Comparison of ENCODE assay signal across 1 fruit fly cellular context in genomic region chr3L:3045256-3045743, dm6.
TF ChIP-seq lines count a peak whose summit lies in the region.

No protein-coding gene starts in this region.

TF ChIP-seq in whole organism, embryonic, 481 proteins besides CTCF, POLR2A, EP300 and RAD21 (continued from another document):
- TF ChIP-seq CG14710 (tag; optimal IDR thresholded peaks at IDR 0.05; lab: Kevin White, UChicago) (peak; percentile 25), dimm (GFP tag; IDR thresholded peaks at IDR 0.05; lab: Robert Waterston, UW) (no peak), ind (GFP tag; optimal IDR thresholded peaks at IDR 0.05; lab: Kevin White, UChicago) (peak; percentile 50), Dref (GFP tag; IDR thresholded peaks at IDR 0.05; lab: Robert Waterston, UW) (no peak), HmgD (GFP tag; optimal IDR thresholded peaks at IDR 0.05; lab: Kevin White, UChicago) (no peak), kay (GFP tag; optimal IDR thresholded peaks at IDR 0.05; lab: Kevin White, UChicago) (no peak), CG15269 (tag; optimal IDR thresholded peaks at IDR 0.05; lab: Kevin White, UChicago) (peak; percentile 57), CG10979 (tag; optimal IDR thresholded peaks at IDR 0.05; lab: Kevin White, UChicago) (peak; percentile 42), CG4424 (GFP tag; optimal IDR thresholded peaks at IDR 0.05; lab: Kevin White, UChicago) (peak; percentile 13), bowl (GFP tag; IDR thresholded peaks at IDR 0.05; lab: Robert Waterston, UW) (no peak), CG11093 (GFP tag; IDR thresholded peaks at IDR 0.05; lab: Robert Waterston, UW) (no peak), cwo (GFP tag; optimal IDR thresholded peaks at IDR 0.05; lab: Kevin White, UChicago) (peak; percentile 20), Bteb2 (GFP tag; optimal IDR thresholded peaks at IDR 0.05; lab: Kevin White, UChicago) (no peak), pfk (GFP tag; optimal IDR thresholded peaks at IDR 0.05; lab: Kevin White, UChicago) (no peak), Ada2b (GFP tag; IDR thresholded peaks at IDR 0.05; lab: Robert Waterston, UW) (no peak), CG8388 (GFP tag; optimal IDR thresholded peaks at IDR 0.05; lab: Kevin White, UChicago) (peak; percentile 28), H15 (GFP tag; IDR thresholded peaks at IDR 0.05; lab: Robert Waterston, UW) (no peak), HHEX (GFP tag; optimal IDR thresholded peaks at IDR 0.05; lab: Kevin White, UChicago) (peak; percentile 10), NC2α (GFP tag; optimal IDR thresholded peaks at IDR 0.05; lab: Kevin White, UChicago) (no peak), twi (tag; optimal IDR thresholded peaks at IDR 0.05; lab: Kevin White, UChicago) (no peak), Oli (tag; optimal IDR thresholded peaks at IDR 0.05; lab: Kevin White, UChicago) (peak; percentile 71), crc (GFP tag; optimal IDR thresholded peaks at IDR 0.05; lab: Kevin White, UChicago) (no peak), CG6272 (GFP tag; IDR thresholded peaks at IDR 0.05; lab: Robert Waterston, UW) (0 out of 2 replicates have a peak, but pooled peaks have one; percentile 4), Sox100B (GFP tag; optimal IDR thresholded peaks at IDR 0.05; lab: Kevin White, UChicago) (peak; percentile 49), CG12942 (GFP tag; optimal IDR thresholded peaks at IDR 0.05; lab: Kevin White, UChicago) (peak; percentile 34), ken (GFP tag; IDR thresholded peaks at IDR 0.05; lab: Robert Waterston, UW) (0 out of 3 replicates have a peak, but pooled peaks have one; percentile 12), Hey (tag; optimal IDR thresholded peaks at IDR 0.05; lab: Kevin White, UChicago) (no peak), z (GFP tag; IDR thresholded peaks at IDR 0.05; lab: Robert Waterston, UW) (no peak), sima (GFP tag; optimal IDR thresholded peaks at IDR 0.05; lab: Kevin White, UChicago) (no peak), Blimp-1 (GFP tag; optimal IDR thresholded peaks at IDR 0.05; lab: Kevin White, UChicago) (peak; percentile 38), CG3995 (GFP tag; optimal IDR thresholded peaks at IDR 0.05; lab: Kevin White, UChicago) (no peak), Sry-δ (GFP tag; optimal IDR thresholded peaks at IDR 0.05; lab: Kevin White, UChicago) (no peak), NC2β (GFP tag; optimal IDR thresholded peaks at IDR 0.05; lab: Kevin White, UChicago) (no peak), CG4617 (GFP tag; optimal IDR thresholded peaks at IDR 0.05; lab: Kevin White, UChicago; ENCODE audit: borderline replicate concordance) (no peak), abd-A (tag; optimal IDR thresholded peaks at IDR 0.05; lab: Kevin White, UChicago) (no peak), kah (GFP tag; optimal IDR thresholded peaks at IDR 0.05; lab: Kevin White, UChicago) (peak; percentile 71), CG12744 (GFP tag; optimal IDR thresholded peaks at IDR 0.05; lab: Kevin White, UChicago) (no peak), CG6683 (GFP tag; optimal IDR thresholded peaks at IDR 0.05; lab: Kevin White, UChicago) (no peak), CG5245 (GFP tag; optimal IDR thresholded peaks at IDR 0.05; lab: Kevin White, UChicago) (no peak), hbn (GFP tag; IDR thresholded peaks at IDR 0.05; lab: Robert Waterston, UW; ENCODE audit: partially characterized antibody) (no peak), CG30020 (tag; optimal IDR thresholded peaks at IDR 0.05; lab: Kevin White, UChicago) (no peak), wor (GFP tag; IDR thresholded peaks at IDR 0.05; lab: Robert Waterston, UW) (no peak), Mrtf (GFP tag; IDR thresholded peaks at IDR 0.05; lab: Robert Waterston, UW) (no peak), sc (optimal IDR thresholded peaks at IDR 0.05; lab: Kevin White, UChicago) (no peak), sc (GFP tag; optimal IDR thresholded peaks at IDR 0.05; lab: Kevin White, UChicago) (no peak), Hsf (GFP tag; optimal IDR thresholded peaks at IDR 0.05; lab: Kevin White, UChicago) (no peak), Opbp (GFP tag; IDR thresholded peaks at IDR 0.05; lab: Robert Waterston, UW; ENCODE audit: partially characterized antibody) (no peak), tap (tag; optimal IDR thresholded peaks at IDR 0.05; lab: Kevin White, UChicago) (no peak), grau (tag; optimal IDR thresholded peaks at IDR 0.05; lab: Kevin White, UChicago) (peak; percentile 56), inv (GFP tag; IDR thresholded peaks at IDR 0.05; lab: Robert Waterston, UW; ENCODE audit: partially characterized antibody) (no peak), Hr3 (GFP tag; optimal IDR thresholded peaks at IDR 0.05; lab: Kevin White, UChicago) (peak; percentile 35), sob (GFP tag; IDR thresholded peaks at IDR 0.05; lab: Robert Waterston, UW) (no peak), Chrac-16 (GFP tag; optimal IDR thresholded peaks at IDR 0.05; lab: Kevin White, UChicago) (no peak), CG6254 (GFP tag; optimal IDR thresholded peaks at IDR 0.05; lab: Kevin White, UChicago) (peak; percentile 24), CG12155 (GFP tag; optimal IDR thresholded peaks at IDR 0.05; lab: Kevin White, UChicago) (peak; percentile 24), Med (GFP tag; lab: Kevin White, UChicago) (peak; percentile 59), fd3F (GFP tag; optimal IDR thresholded peaks at IDR 0.05; lab: Kevin White, UChicago) (peak; percentile 23), slbo (GFP tag; IDR thresholded peaks at IDR 0.05; lab: Robert Waterston, UW) (peak; percentile 40; the same call in 1 of the 2 replicates), CG3281 (GFP tag; optimal IDR thresholded peaks at IDR 0.05; lab: Kevin White, UChicago) (peak; percentile 57), Sin3A (optimal IDR thresholded peaks at IDR 0.05; lab: Kevin White, UChicago) (no peak), fd102C (GFP tag; optimal IDR thresholded peaks at IDR 0.05; lab: Kevin White, UChicago) (no peak), ara (GFP tag; IDR thresholded peaks at IDR 0.05; lab: Robert Waterston, UW) (no peak), CG10274 (GFP tag; optimal IDR thresholded peaks at IDR 0.05; lab: Kevin White, UChicago) (no peak), crol (GFP tag; IDR thresholded peaks at IDR 0.05; lab: Robert Waterston, UW) (no peak), CG8765 (GFP tag; IDR thresholded peaks at IDR 0.05; lab: Robert Waterston, UW) (0 out of 2 replicates have a peak, but pooled peaks have one; percentile 41), CG17612 (GFP tag; IDR thresholded peaks at IDR 0.05; lab: Robert Waterston, UW) (no peak), CG4328 (GFP tag; optimal IDR thresholded peaks at IDR 0.05; lab: Kevin White, UChicago) (no peak), CG42726 (GFP tag; IDR thresholded peaks at IDR 0.05; lab: Robert Waterston, UW; ENCODE audit: partially characterized antibody) (no peak), CG7271 (tag; optimal IDR thresholded peaks at IDR 0.05; lab: Kevin White, UChicago) (no peak), stc (GFP tag; IDR thresholded peaks at IDR 0.05; lab: Robert Waterston, UW) (peak; percentile 29; the same call in 1 of the 2 replicates), kni (GFP tag; optimal IDR thresholded peaks at IDR 0.05; lab: Kevin White, UChicago) (no peak), ac (GFP tag; optimal IDR thresholded peaks at IDR 0.05; lab: Kevin White, UChicago) (no peak), Rx (GFP tag; IDR thresholded peaks at IDR 0.05; lab: Robert Waterston, UW) (0 out of 2 replicates have a peak, but pooled peaks have one; percentile 4), CG1602 (GFP tag; optimal IDR thresholded peaks at IDR 0.05; lab: Kevin White, UChicago) (peak; percentile 6), dan (GFP tag; IDR thresholded peaks at IDR 0.05; lab: Robert Waterston, UW) (no peak), Ravus (GFP tag; IDR thresholded peaks at IDR 0.05; lab: Robert Waterston, UW) (no peak), ewg (GFP tag; optimal IDR thresholded peaks at IDR 0.05; lab: Kevin White, UChicago) (peak; percentile 29), CG6813 (GFP tag; optimal IDR thresholded peaks at IDR 0.05; lab: Kevin White, UChicago) (no peak), Bdp1 (GFP tag; optimal IDR thresholded peaks at IDR 0.05; lab: Kevin White, UChicago) (no peak), CG31365 (tag; optimal IDR thresholded peaks at IDR 0.05; lab: Kevin White, UChicago) (no peak), corto (GFP tag; optimal IDR thresholded peaks at IDR 0.05; lab: Kevin White, UChicago) (peak; percentile 88), CG18262 (tag; optimal IDR thresholded peaks at IDR 0.05; lab: Kevin White, UChicago) (peak; percentile 58), CG7839 (tag; optimal IDR thresholded peaks at IDR 0.05; lab: Kevin White, UChicago) (peak; percentile 37), CG2875 (GFP tag; optimal IDR thresholded peaks at IDR 0.05; lab: Kevin White, UChicago) (no peak), Dek (tag; optimal IDR thresholded peaks at IDR 0.05; lab: Kevin White, UChicago) (peak; percentile 7), Aef1 (GFP tag; IDR thresholded peaks at IDR 0.05; lab: Robert Waterston, UW) (peak; percentile 25; the same call in 1 of the 3 replicates), zf30C (GFP tag; optimal IDR thresholded peaks at IDR 0.05; lab: Kevin White, UChicago) (no peak), CG18619 (GFP tag; optimal IDR thresholded peaks at IDR 0.05; lab: Kevin White, UChicago) (peak; percentile 32), klu (GFP tag; IDR thresholded peaks at IDR 0.05; lab: Robert Waterston, UW) (no peak), ash1 (GFP tag; optimal IDR thresholded peaks at IDR 0.05; lab: Kevin White, UChicago) (no peak), CG5180 (GFP tag; optimal IDR thresholded peaks at IDR 0.05; lab: Kevin White, UChicago) (no peak), pita (GFP tag; optimal IDR thresholded peaks at IDR 0.05; lab: Kevin White, UChicago) (no peak), Hr51 (GFP tag; optimal IDR thresholded peaks at IDR 0.05; lab: Kevin White, UChicago) (peak in 1 of 2 experiments; percentile 69), Nf-YC (tag; optimal IDR thresholded peaks at IDR 0.05; lab: Kevin White, UChicago) (peak; percentile 13), exex (tag; optimal IDR thresholded peaks at IDR 0.05; lab: Kevin White, UChicago) (no peak), CG7928 (GFP tag; optimal IDR thresholded peaks at IDR 0.05; lab: Kevin White, UChicago) (no peak), Usf (GFP tag; optimal IDR thresholded peaks at IDR 0.05; lab: Kevin White, UChicago) (no peak), gcm (GFP tag; optimal IDR thresholded peaks at IDR 0.05; lab: Kevin White, UChicago) (no peak), CG10565 (GFP tag; optimal IDR thresholded peaks at IDR 0.05; lab: Kevin White, UChicago) (no peak), seq (GFP tag; IDR thresholded peaks at IDR 0.05; lab: Robert Waterston, UW) (peak; percentile 22; the same call in 1 of the 2 replicates), CG17802 (tag; optimal IDR thresholded peaks at IDR 0.05; lab: Kevin White, UChicago) (no peak), CG9215 (GFP tag; IDR thresholded peaks at IDR 0.05; lab: Robert Waterston, UW) (peak; percentile 5; the same call in 1 of the 2 replicates), schlank (tag; optimal IDR thresholded peaks at IDR 0.05; lab: Kevin White, UChicago) (no peak), Six4 (GFP tag; optimal IDR thresholded peaks at IDR 0.05; lab: Kevin White, UChicago) (peak; percentile 5), Kr (GFP tag; optimal IDR thresholded peaks at IDR 0.05; lab: Kevin White, UChicago) (no peak), Awh (GFP tag; IDR thresholded peaks at IDR 0.05; lab: Robert Waterston, UW) (no peak), CG17359 (tag; optimal IDR thresholded peaks at IDR 0.05; lab: Kevin White, UChicago) (peak; percentile 57), D19A (tag; optimal IDR thresholded peaks at IDR 0.05; lab: Kevin White, UChicago) (peak; percentile 31), Hmr (GFP tag; optimal IDR thresholded peaks at IDR 0.05; lab: Kevin White, UChicago) (peak; percentile 19), CG17385 (GFP tag; optimal IDR thresholded peaks at IDR 0.05; lab: Kevin White, UChicago) (peak; percentile 44), HLH3B (GFP tag; IDR thresholded peaks at IDR 0.05; lab: Robert Waterston, UW) (peak; percentile 33; the same call in 1 of the 2 replicates), Optix (GFP tag; IDR thresholded peaks at IDR 0.05; lab: Robert Waterston, UW) (no peak), CG1792 (GFP tag; optimal IDR thresholded peaks at IDR 0.05; lab: Kevin White, UChicago) (no peak), Dip3 (GFP tag; optimal IDR thresholded peaks at IDR 0.05; lab: Kevin White, UChicago) (no peak), CG5953 (GFP tag; IDR thresholded peaks at IDR 0.05; lab: Robert Waterston, UW) (no peak), Ptx1 (GFP tag; IDR thresholded peaks at IDR 0.05; lab: Robert Waterston, UW) (peak; percentile 56), CG12391 (tag; optimal IDR thresholded peaks at IDR 0.05; lab: Kevin White, UChicago) (peak; percentile 47), her (GFP tag; optimal IDR thresholded peaks at IDR 0.05; lab: Kevin White, UChicago) (no peak), sens-2 (GFP tag; IDR thresholded peaks at IDR 0.05; lab: Robert Waterston, UW) (no peak), pnt (GFP tag; optimal IDR thresholded peaks at IDR 0.05; lab: Kevin White, UChicago) (no peak), CG12071 (GFP tag; optimal IDR thresholded peaks at IDR 0.05; lab: Kevin White, UChicago) (no peak), lilli (GFP tag; optimal IDR thresholded peaks at IDR 0.05; lab: Kevin White, UChicago) (no peak), CG14965 (GFP tag; optimal IDR thresholded peaks at IDR 0.05; lab: Kevin White, UChicago; ENCODE audit: borderline replicate concordance) (no peak), ems (GFP tag; optimal IDR thresholded peaks at IDR 0.05; lab: Kevin White, UChicago) (no peak), nerfin-1 (tag; optimal IDR thresholded peaks at IDR 0.05; lab: Kevin White, UChicago) (no peak), CG14667 (GFP tag; IDR thresholded peaks at IDR 0.05; lab: Robert Waterston, UW) (no peak)
